Worm (Caenorhabditis elegans): Measurements from ENCODE around the gene F59D12.3.

DNA sequence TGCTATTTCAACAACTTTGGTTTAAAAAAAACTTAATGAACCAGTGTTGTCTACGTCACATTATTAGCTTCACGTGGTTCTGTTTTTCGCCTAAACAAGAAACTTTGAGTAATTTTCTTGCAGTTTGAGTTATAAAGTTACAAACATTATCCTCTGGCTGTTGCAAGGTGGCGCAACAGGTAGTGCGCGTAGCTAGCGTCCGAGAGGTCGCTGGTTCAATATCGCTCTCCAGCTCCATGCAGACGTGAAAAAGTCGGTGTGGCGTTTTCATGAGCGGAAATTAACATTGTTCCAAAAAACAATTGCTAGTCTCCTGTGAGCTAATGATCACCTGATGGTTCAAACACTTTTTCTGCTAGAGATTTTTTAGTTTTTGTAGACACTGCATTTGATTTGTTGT, 31.5 kb downstream of the F59D12.3 start:
- TF ChIP-seq unc-62 (GFP tag; optimal IDR thresholded peaks at IDR 0.05) (no peak), nhr-237 (tag; optimal IDR thresholded peaks at IDR 0.05) (no peak), nhr-23 (tag; optimal IDR thresholded peaks at IDR 0.05) (no peak), lin-13 (GFP tag; optimal IDR thresholded peaks at IDR 0.05) (no peak), ztf-1 (GFP tag; conservative IDR thresholded peaks at IDR 0.05) (no peak), zag-1 (tag; optimal IDR thresholded peaks at IDR 0.05) (no peak), ztf-4 (tag; optimal IDR thresholded peaks at IDR 0.05) (no peak), ama-1 (optimal IDR thresholded peaks at IDR 0.05) (no peak), nhr-10 (tag; optimal IDR thresholded peaks at IDR 0.05) (no peak), skn-1 (tag; optimal IDR thresholded peaks at IDR 0.05) (no peak), ztf-11 (tag; optimal IDR thresholded peaks at IDR 0.05) (no peak)
